Worm (Caenorhabditis elegans) whole organism, L2 larva: ENCODE measurements around the gene rgr-1.

ENCODE experiments used
- C34F6.9 ChIP-seq: fragments of 150-350 bp; optimal IDR thresholded peaks from 2 replicates; lab custom pipeline; 2014; ENCODE audit warnings: missing biosample characterization, missing genetic modification characterization
- R02D3.7 ChIP-seq: fragments of 150-350 bp; optimal IDR thresholded peaks from 2 replicates; lab custom pipeline; 2014; ENCODE audit warnings: missing biosample characterization, missing genetic modification characterization
- Y55F3AM.14 ChIP-seq: fragments of 200-800 bp; sonication (Bioruptor generic); optimal IDR thresholded peaks from 2 replicates; lab custom pipeline; 2018; ENCODE audit warnings: mild to moderate bottlenecking, missing genetic modification characterization, missing compliant biosample characterization
- alr-1 ChIP-seq: fragments of 150-350 bp; optimal IDR thresholded peaks from 2 replicates; lab custom pipeline; 2014; ENCODE audit warnings: missing biosample characterization, missing genetic modification characterization
- blmp-1 ChIP-seq: sonication (generic microtip); optimal IDR thresholded peaks from 2 replicates; lab custom pipeline; 2017; ENCODE audit warnings: missing genetic modification characterization, mild to moderate bottlenecking, missing compliant biosample characterization, antibody characterized with exemption, moderate library complexity; ENCODE audit not compliant: insufficient read depth
- ceh-16 ChIP-seq: fragments of 150-350 bp; optimal IDR thresholded peaks from 2 replicates; lab custom pipeline; 2014; ENCODE audit warnings: missing biosample characterization, missing genetic modification characterization
- ceh-82 ChIP-seq: fragments of 150-350 bp; optimal IDR thresholded peaks from 2 replicates; lab custom pipeline; 2014; ENCODE audit warnings: missing biosample characterization, missing genetic modification characterization
- crh-2 ChIP-seq: sonication (generic microtip); optimal IDR thresholded peaks from 2 replicates; lab custom pipeline; 2017; ENCODE audit warnings: missing biosample characterization, missing genetic modification characterization
- egl-27 ChIP-seq: sonication (generic microtip); optimal IDR thresholded peaks from 3 replicates; lab custom pipeline; 2017; ENCODE audit warnings: missing biosample characterization, missing genetic modification reagents, missing genetic modification characterization
- elt-1 ChIP-seq: fragments of 150-350 bp; optimal IDR thresholded peaks from 2 replicates; lab custom pipeline; 2014; ENCODE audit warnings: missing biosample characterization, missing genetic modification characterization
- elt-3 ChIP-seq: sonication (generic microtip); optimal IDR thresholded peaks from 2 replicates; lab custom pipeline; 2017; ENCODE audit warnings: missing biosample characterization, missing genetic modification characterization
- fos-1 ChIP-seq: fragments of 150-350 bp; optimal IDR thresholded peaks from 2 replicates; lab custom pipeline; 2014; ENCODE audit warnings: missing biosample characterization, missing genetic modification characterization
- lin-11 ChIP-seq: fragments of 150-350 bp; sonication (generic microtip); optimal IDR thresholded peaks from 2 replicates; lab custom pipeline; 2014; ENCODE audit warnings: missing biosample characterization, missing genetic modification characterization, inconsistent platforms, mixed read lengths
- lin-13 ChIP-seq: fragments of 150-350 bp; optimal IDR thresholded peaks from 2 replicates; lab custom pipeline; 2014; ENCODE audit warnings: missing biosample characterization, missing genetic modification reagents, missing genetic modification characterization
- lin-39 ChIP-seq: fragments of 150-350 bp; optimal IDR thresholded peaks from 2 replicates; lab custom pipeline; 2014; ENCODE audit warnings: missing biosample characterization, missing genetic modification reagents, missing genetic modification characterization
- lsy-2 ChIP-seq, 2 experiments: fragments of 150-350 bp in 1 of 2; sonication (generic microtip) in 1 of 2; optimal IDR thresholded peaks; 2 replicates each; lab custom pipeline; 2014 to 2017; ENCODE audit warnings: missing biosample characterization in 2 of 2, missing genetic modification characterization in 2 of 2
- mab-5 ChIP-seq: fragments of 150-350 bp; optimal IDR thresholded peaks from 2 replicates; lab custom pipeline; 2014; ENCODE audit warnings: missing biosample characterization, missing genetic modification characterization
- mbf-1 ChIP-seq: sonication (generic microtip); optimal IDR thresholded peaks from 2 replicates; lab custom pipeline; 2017; ENCODE audit warnings: missing biosample characterization, missing genetic modification characterization
- mdl-1 ChIP-seq, 2 experiments: fragments of 150-350 bp in 1 of 2; sonication (generic microtip) in 1 of 2; optimal IDR thresholded peaks; 2 replicates each; lab custom pipeline; 2017; ENCODE audit warnings: missing biosample characterization in 2 of 2, missing genetic modification characterization in 2 of 2
- nhr-10 ChIP-seq: sonication (generic microtip); optimal IDR thresholded peaks from 2 replicates; lab custom pipeline; 2017; ENCODE audit warnings: missing biosample characterization, missing genetic modification characterization
- nhr-12 ChIP-seq: fragments of 150-350 bp; optimal IDR thresholded peaks from 2 replicates; lab custom pipeline; 2014; ENCODE audit warnings: missing biosample characterization, missing genetic modification characterization
- nhr-129 ChIP-seq: fragments of 150-350 bp; optimal IDR thresholded peaks from 2 replicates; lab custom pipeline; 2014; ENCODE audit warnings: missing biosample characterization, missing genetic modification characterization
- nhr-21 ChIP-seq: fragments of 150-350 bp; optimal IDR thresholded peaks from 2 replicates; lab custom pipeline; 2014; ENCODE audit warnings: missing biosample characterization, missing genetic modification characterization
- nhr-237 ChIP-seq: fragments of 150-350 bp; optimal IDR thresholded peaks from 2 replicates; lab custom pipeline; 2014; ENCODE audit warnings: missing biosample characterization, missing genetic modification characterization
- nhr-25 ChIP-seq: fragments of 150-350 bp; sonication (generic microtip); optimal IDR thresholded peaks from 3 replicates; lab custom pipeline; 2014; ENCODE audit warnings: missing biosample characterization, missing genetic modification characterization
- peb-1 ChIP-seq: fragments of 150-350 bp; optimal IDR thresholded peaks from 2 replicates; lab custom pipeline; 2014; ENCODE audit warnings: missing biosample characterization, missing genetic modification characterization
- sem-4 ChIP-seq: fragments of 150-350 bp; optimal IDR thresholded peaks from 2 replicates; lab custom pipeline; 2014; ENCODE audit warnings: missing biosample characterization, missing genetic modification reagents, missing genetic modification characterization
- skn-1 ChIP-seq: sonication (generic microtip); optimal IDR thresholded peaks from 2 replicates; lab custom pipeline; 2017; ENCODE audit warnings: missing biosample characterization, missing genetic modification characterization
- sma-9 ChIP-seq, 2 experiments: fragments of 150-350 bp in 1 of 2; sonication (generic microtip) in 1 of 2; optimal IDR thresholded peaks; 2 replicates each; lab custom pipeline; 2014 to 2016; ENCODE audit warnings: missing genetic modification characterization in 2 of 2, mild to moderate bottlenecking in 1 of 2, missing biosample characterization in 1 of 2, missing compliant biosample characterization in 1 of 2, missing genetic modification reagents in 1 of 2, moderate library complexity in 1 of 2
- snpc-4 ChIP-seq: fragments of 150-350 bp; optimal IDR thresholded peaks from 2 replicates; lab custom pipeline; 2014; ENCODE audit warnings: missing biosample characterization, missing genetic modification characterization
- unc-39 ChIP-seq: fragments of 150-350 bp; optimal IDR thresholded peaks from 2 replicates; lab custom pipeline; 2014; ENCODE audit warnings: missing biosample characterization, missing genetic modification characterization
- unc-55 ChIP-seq: fragments of 150-350 bp; sonication (generic microtip); optimal IDR thresholded peaks from 3 replicates; lab custom pipeline; 2014; ENCODE audit warnings: missing biosample characterization, missing genetic modification reagents, missing genetic modification characterization
- unc-62 ChIP-seq: fragments of 150-350 bp; optimal IDR thresholded peaks from 2 replicates; lab custom pipeline; 2014; ENCODE audit warnings: missing biosample characterization, missing genetic modification reagents, missing genetic modification characterization
- zag-1 ChIP-seq: fragments of 150-350 bp; optimal IDR thresholded peaks from 2 replicates; lab custom pipeline; 2014; ENCODE audit warnings: missing biosample characterization, missing genetic modification characterization
- ztf-1 ChIP-seq: fragments of 200-800 bp; sonication (Bioruptor generic); conservative IDR thresholded peaks from 2 replicates; pipeline ENCODE4 v1.3.6; 2022; ENCODE audit warnings: missing genetic modification characterization, missing compliant biosample characterization
- ztf-11 ChIP-seq: sonication (generic microtip); optimal IDR thresholded peaks from 2 replicates; lab custom pipeline; 2017; ENCODE audit warnings: missing biosample characterization, missing genetic modification characterization
- ztf-4 ChIP-seq: fragments of 150-350 bp; optimal IDR thresholded peaks from 2 replicates; lab custom pipeline; 2014; ENCODE audit warnings: missing biosample characterization, missing genetic modification characterization

rgr-1 gene

ce11 chrIII:9385543-9385942 lies 8.0 kb upstream of the rgr-1 start, which contains the start of gene C38C10.3:
Gene C38C10.3, minus strand, starts transcription at chrIII:9385643.
- no peak for TF ChIP-seq unc-62 (GFP tag; lab: Kevin White, UChicago)
- TF ChIP-seq nhr-21 (tag; lab: Kevin White, UChicago) = no peak
- TF ChIP-seq nhr-237 = no peak
- TF ChIP-seq snpc-4 = no peak
- TF ChIP-seq nhr-25 = no peak
- TF ChIP-seq nhr-129 (tag; lab: Kevin White, UChicago) = no peak
- no peak for TF ChIP-seq R02D3.7 (tag; lab: Kevin White, UChicago)
- no peak for TF ChIP-seq fos-1 (tag; lab: Kevin White, UChicago)
- no peak for TF ChIP-seq alr-1 (tag; lab: Kevin White, UChicago)
- TF ChIP-seq elt-3 (tag; lab: Kevin White, UChicago) = no peak
- TF ChIP-seq peb-1 (tag; lab: Kevin White, UChicago) = no peak
- TF ChIP-seq nhr-12 (tag; lab: Kevin White, UChicago) = no peak
- TF ChIP-seq unc-55 = no peak
- TF ChIP-seq ceh-82 (tag; lab: Kevin White, UChicago) = no peak
- TF ChIP-seq lin-13 (GFP tag; lab: Kevin White, UChicago) = no peak
- TF ChIP-seq ztf-1 (GFP tag; lab: Robert Waterston, UW) = no peak
- TF ChIP-seq lin-39 (tag; lab: Kevin White, UChicago) = no peak

- TF ChIP-seq peb-1 (tag; lab: Kevin White, UChicago) (no peak), nhr-10 (no peak), zag-1 (tag; lab: Kevin White, UChicago) (no peak), ceh-16 (no peak), lin-11 (peak; percentile 5), mbf-1 (tag; lab: Kevin White, UChicago) (no peak)
These were observed 3.5 kb upstream of the rgr-1 start, which contains the start of gene slc-17.2 for ce11 chrIII:9390007-9390406. Gene slc-17.2, minus strand, starts transcription at chrIII:9390107.

DNA sequence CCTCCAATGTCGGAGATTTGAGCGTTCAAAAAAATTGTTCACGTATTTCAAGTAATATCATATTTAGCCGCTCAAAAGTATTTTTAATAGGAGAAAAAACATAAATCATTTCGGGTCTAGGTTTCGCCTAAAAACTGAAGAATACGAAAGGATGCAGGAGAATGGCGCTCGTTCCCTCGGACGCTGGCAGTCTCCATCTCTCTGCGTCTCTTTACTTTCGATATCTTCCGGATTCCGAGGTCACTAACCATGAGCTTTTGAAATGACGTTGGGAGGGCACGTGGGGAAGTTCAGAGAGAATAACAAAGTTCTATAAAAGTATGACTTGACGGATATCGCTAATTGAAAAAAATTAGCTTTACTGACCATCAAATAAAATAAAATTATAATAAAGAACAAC lies 2.6 kb upstream of the rgr-1 start:
- no peak for TF ChIP-seq ztf-1 (GFP tag; lab: Robert Waterston, UW)
- TF ChIP-seq nhr-10 = no peak
- no peak for TF ChIP-seq mab-5 (tag; lab: Kevin White, UChicago)
- peak; percentile 12 for TF ChIP-seq crh-2 (tag; lab: Kevin White, UChicago)
- TF ChIP-seq C34F6.9 (tag; lab: Kevin White, UChicago) = no peak
- peak; percentile 22 to 67 for TF ChIP-seq mdl-1 (tag; optimal IDR thresholded peaks at IDR 0.05; lab: Kevin White, UChicago)
- TF ChIP-seq egl-27 (tag; lab: Kevin White, UChicago) = no peak
- TF ChIP-seq lsy-2 (tag; optimal IDR thresholded peaks at IDR 0.05; lab: Kevin White, UChicago) = peak in 1 of 2 experiments; percentile 58
- TF ChIP-seq lin-11 = no peak
- TF ChIP-seq nhr-129 (tag; lab: Kevin White, UChicago) = peak; percentile 38
- TF ChIP-seq sem-4 (tag; lab: Kevin White, UChicago) = no peak
- TF ChIP-seq sma-9 (GFP tag; optimal IDR thresholded peaks at IDR 0.05; lab: Kevin White, UChicago) = peak; percentile 1
- no peak for TF ChIP-seq sma-9 (tag; optimal IDR thresholded peaks at IDR 0.05; lab: Kevin White, UChicago)
- TF ChIP-seq ztf-4 (tag; lab: Kevin White, UChicago) = no peak
- no peak for TF ChIP-seq skn-1 (tag; lab: Kevin White, UChicago)
- peak; percentile 14 for TF ChIP-seq unc-55
- TF ChIP-seq ceh-16 = no peak
- no peak for TF ChIP-seq unc-39 (tag; lab: Kevin White, UChicago)

- no peak for TF ChIP-seq blmp-1
- no peak for TF ChIP-seq alr-1 (tag; lab: Kevin White, UChicago)
- TF ChIP-seq R02D3.7 (tag; lab: Kevin White, UChicago) = no peak
- TF ChIP-seq elt-1 (tag; lab: Kevin White, UChicago) = no peak
- TF ChIP-seq ztf-11 (tag; lab: Kevin White, UChicago) = no peak
- TF ChIP-seq sma-9 (GFP tag; optimal IDR thresholded peaks at IDR 0.05; lab: Kevin White, UChicago) = no peak
- no peak for TF ChIP-seq sma-9 (tag; optimal IDR thresholded peaks at IDR 0.05; lab: Kevin White, UChicago)
- TF ChIP-seq mab-5 (tag; lab: Kevin White, UChicago) = no peak
- TF ChIP-seq ceh-16 = no peak
- TF ChIP-seq Y55F3AM.14 = no peak
- no peak for TF ChIP-seq nhr-12 (tag; lab: Kevin White, UChicago)
These were observed 7.5 kb downstream of the rgr-1 start, which contains the start of gene nlp-48 for ce11 chrIII:9401036-9401435. Gene nlp-48, minus strand, starts transcription at chrIII:9401136.
